Worm (Caenorhabditis elegans): ENCODE data around the gene cki-1.

DNA sequence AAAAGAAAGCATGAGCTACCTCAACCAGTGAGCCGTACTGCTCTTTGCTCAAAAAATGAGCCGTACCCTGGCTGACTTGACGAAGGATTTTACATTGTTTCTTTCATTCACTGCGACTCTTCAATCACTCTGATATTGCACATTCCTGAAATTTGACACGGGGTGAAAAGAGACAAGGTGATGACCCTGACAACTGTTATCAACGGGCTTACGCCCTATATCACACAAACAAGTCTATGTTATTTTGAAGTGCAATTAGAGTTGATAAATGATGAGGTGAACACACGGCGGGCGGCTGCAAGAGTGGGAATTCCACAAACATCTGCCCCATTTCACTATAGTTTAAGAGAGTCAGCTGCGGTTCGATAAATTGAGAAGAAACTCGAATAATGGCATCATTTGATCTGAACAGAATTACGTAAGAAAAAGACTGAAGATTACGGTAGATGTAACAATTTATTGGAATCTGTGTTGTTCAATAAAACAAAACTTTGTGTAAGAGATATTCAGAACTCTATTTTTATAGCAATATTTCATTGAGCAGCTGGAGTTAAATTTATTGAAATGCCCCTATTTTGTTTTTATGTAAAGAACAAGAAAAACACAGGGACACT, 25.7 kb downstream of the cki-1 start:
- TF ChIP-seq Y53F4B.3 (GFP tag; IDR thresholded peaks at IDR 0.05) (no peak), him-1 (tag; optimal IDR thresholded peaks at IDR 0.05) (no peak), ceh-40 (GFP tag; IDR thresholded peaks at IDR 0.05) (no peak), ceh-100 (GFP tag; IDR thresholded peaks at IDR 0.05) (no peak), ccch-3 (GFP tag; optimal IDR thresholded peaks at IDR 0.05) (no peak), F49E8.2 (tag; optimal IDR thresholded peaks at IDR 0.05; ENCODE audit: insufficient read depth) (no peak), snpc-4 (GFP tag; optimal IDR thresholded peaks at IDR 0.05) (no peak), snpc-4 (tag; optimal IDR thresholded peaks at IDR 0.05) (no peak), bed-2 (GFP tag; IDR thresholded peaks at IDR 0.05) (no peak), nhr-80 (tag; optimal IDR thresholded peaks at IDR 0.05) (no peak)

Data from whole organism, young adult.